Fruit fly (Drosophila melanogaster) S2 (cell line): ENCODE data around the gene SoYb.

Experiments used
- CG8478 ChIP-seq: fragments of >200 bp; optimal IDR thresholded peaks from 2 replicates; lab custom pipeline; 2018
- CTCF ChIP-seq, 2 experiments: fragments of >200 bp; optimal IDR thresholded peaks; 2 replicates each; lab custom pipeline; 2018

Gene SoYb

dm6 chr2L:9954119-9954518 is 48.4 kb downstream of the SoYb start, which contains the start of the genes CG13126 and CG4709:
TSS of gene CG13126 (minus strand) at chr2L:9954181.
TSS of gene CG4709 (plus strand) at chr2L:9954325.
- TF ChIP-seq CG8478 (no peak), CTCF (optimal IDR thresholded peaks at IDR 0.05; lab: Kevin White, UChicago) (no peak)

DNA sequence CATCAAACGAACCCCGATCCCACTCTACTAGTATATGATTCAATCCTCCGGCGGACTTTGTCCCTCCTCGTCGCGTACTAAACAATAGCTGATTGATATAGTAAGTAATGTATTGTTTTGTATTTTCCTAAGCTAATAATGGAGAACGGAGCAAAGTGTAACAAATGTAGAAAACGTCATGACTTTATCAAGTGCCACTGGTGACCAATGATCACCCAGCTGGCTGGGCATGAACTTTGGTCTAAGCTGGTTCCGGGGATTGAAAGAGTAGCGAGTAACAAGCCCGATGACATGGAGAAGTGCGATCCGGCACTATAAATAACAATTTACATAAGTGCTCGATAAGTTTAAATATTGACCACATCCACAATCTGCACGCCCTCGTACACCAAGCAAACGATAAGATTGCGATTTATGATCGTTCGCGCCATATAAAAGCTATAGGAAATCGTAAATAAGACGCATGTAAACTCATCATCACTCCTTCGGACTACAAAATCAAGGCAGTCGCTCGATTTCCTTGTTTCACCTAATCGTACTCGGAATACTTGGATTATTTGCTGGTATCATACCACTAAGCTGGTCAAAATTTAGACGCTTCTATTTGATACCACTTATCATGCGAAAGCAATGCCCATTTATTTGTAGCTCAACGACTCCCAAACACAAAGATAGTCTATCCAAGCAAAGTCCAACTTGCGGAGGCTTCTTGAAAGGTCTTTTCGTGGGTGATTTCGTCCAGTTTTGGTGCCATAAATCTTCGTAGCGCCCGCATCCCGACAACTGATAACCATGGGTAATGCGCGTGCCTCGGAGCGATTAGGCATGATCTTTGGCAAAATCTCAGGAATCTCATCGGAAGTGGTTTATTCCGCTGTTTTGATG is 53.1 kb downstream of the SoYb start:
- TF ChIP-seq CG8478 = no peak
- no peak for TF ChIP-seq CTCF (optimal IDR thresholded peaks at IDR 0.05; lab: Kevin White, UChicago)

dm6 chr2L:9948520-9948858 is 54.0 kb downstream of the SoYb start:
- TF ChIP-seq CG8478 (no peak), CTCF (optimal IDR thresholded peaks at IDR 0.05; lab: Kevin White, UChicago) (no peak)

dm6 chr2L:9947738-9948519 is 54.6 kb downstream of the SoYb start:
- TF ChIP-seq CG8478 = no peak
- no peak for TF ChIP-seq CTCF (optimal IDR thresholded peaks at IDR 0.05; lab: Kevin White, UChicago)

DNA sequence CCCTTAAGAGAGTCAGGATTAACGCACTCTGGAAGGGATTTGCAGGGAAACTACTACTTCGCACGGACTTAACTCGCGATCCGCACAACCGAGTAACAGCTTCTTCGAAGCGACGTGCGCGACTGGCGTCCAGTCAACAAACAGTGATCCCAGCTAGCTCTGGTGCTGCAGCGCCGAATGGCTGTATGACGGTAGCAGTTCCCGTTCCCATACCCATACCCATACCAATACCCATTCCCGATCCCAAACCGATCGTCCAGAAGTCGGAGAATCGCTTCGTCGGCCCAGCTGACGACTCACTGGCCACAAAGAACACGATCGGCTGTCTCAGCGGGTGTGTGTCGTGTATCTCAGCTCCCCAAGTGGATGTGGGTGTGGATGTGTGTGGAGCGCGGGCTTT is 55.3 kb downstream of the SoYb start, which contains the start of gene CG5853:
Gene CG5853, minus strand, starts transcription at position 384 of the 400 bp plus-strand sequence.
- TF ChIP-seq CG8478 (no peak), CTCF (optimal IDR thresholded peaks at IDR 0.05; lab: Kevin White, UChicago) (no peak)
